Fruit fly (Drosophila melanogaster): ENCODE results near the gene Rbf2.

DNA sequence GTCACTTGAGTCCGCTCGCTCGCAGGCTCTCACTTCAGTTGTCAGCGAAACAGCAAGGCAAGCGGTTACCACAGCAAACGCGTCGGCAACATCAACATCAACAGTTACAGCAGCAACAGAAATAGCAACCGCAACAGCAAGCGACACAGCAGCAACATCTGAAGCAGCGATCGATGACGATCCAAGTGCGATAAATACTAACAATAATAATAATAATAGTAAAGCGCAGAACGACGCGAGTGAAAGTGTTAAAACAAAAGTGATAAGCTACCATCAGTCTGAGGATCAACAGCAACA, 29.3 kb downstream of the Rbf2 start:
- TF ChIP-seq CG12605 (GFP tag; IDR thresholded peaks at IDR 0.05) (no peak), EcR (GFP tag; optimal IDR thresholded peaks at IDR 0.05) (no peak), CG17806 (tag; optimal IDR thresholded peaks at IDR 0.05) (no peak), Snoo (tag; optimal IDR thresholded peaks at IDR 0.05) (no peak), Pif1A (GFP tag; optimal IDR thresholded peaks at IDR 0.05) (no peak), CG8301 (tag; optimal IDR thresholded peaks at IDR 0.05) (no peak), D1 (tag; optimal IDR thresholded peaks at IDR 0.05) (no peak), Pif1B (GFP tag; optimal IDR thresholded peaks at IDR 0.05) (no peak), CG15710 (tag; optimal IDR thresholded peaks at IDR 0.05) (no peak), CG34367 (tag; optimal IDR thresholded peaks at IDR 0.05) (no peak), CG4496 (GFP tag; IDR thresholded peaks at IDR 0.05) (no peak), rn (GFP tag; IDR thresholded peaks at IDR 0.05) (no peak), CG32121 (GFP tag; IDR thresholded peaks at IDR 0.05) (no peak)

Measured in whole organism, pupa.